Worm (Caenorhabditis elegans): Measurements from ENCODE around the gene gcy-12.
A peak's percentile ranks its signal among the peaks of the same experiment; 100 is the strongest.

gcy-12 gene

DNA sequence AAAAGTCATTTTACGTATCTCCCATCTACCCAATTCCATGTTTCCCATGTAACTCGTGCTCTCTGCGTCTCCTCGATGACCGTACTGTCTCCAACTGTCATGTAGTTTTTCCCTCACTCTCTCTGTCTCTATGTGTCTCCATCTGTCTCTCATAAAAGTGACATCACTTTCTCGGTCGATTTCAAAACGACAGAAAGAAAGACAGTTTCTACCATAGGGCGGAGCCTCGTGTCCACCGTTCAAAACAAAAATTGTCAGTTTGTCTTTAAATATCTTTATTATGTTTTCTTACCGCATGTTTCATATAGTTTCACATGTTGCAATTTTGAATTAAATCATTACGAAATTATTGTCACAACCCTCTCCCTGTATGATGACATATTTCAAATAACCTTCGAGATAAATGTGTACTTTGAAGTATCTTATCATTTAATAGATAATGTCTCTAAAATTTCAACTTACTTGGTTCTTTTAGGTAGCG lies 18.4 kb downstream of the gcy-12 start (continued):
- TF ChIP-seq nhr-25 (tag; optimal IDR thresholded peaks at IDR 0.05), result peak; percentile 91
- TF ChIP-seq unc-39 (tag; optimal IDR thresholded peaks at IDR 0.05), result no peak
- TF ChIP-seq unc-62 (GFP tag; optimal IDR thresholded peaks at IDR 0.05), result peak; percentile 81
- peak in 2 of 3 experiments; percentile 10 to 74 for TF ChIP-seq elt-3 (tag; optimal IDR thresholded peaks at IDR 0.05)
- TF ChIP-seq ztf-4 (tag; optimal IDR thresholded peaks at IDR 0.05), result no peak

DNA sequence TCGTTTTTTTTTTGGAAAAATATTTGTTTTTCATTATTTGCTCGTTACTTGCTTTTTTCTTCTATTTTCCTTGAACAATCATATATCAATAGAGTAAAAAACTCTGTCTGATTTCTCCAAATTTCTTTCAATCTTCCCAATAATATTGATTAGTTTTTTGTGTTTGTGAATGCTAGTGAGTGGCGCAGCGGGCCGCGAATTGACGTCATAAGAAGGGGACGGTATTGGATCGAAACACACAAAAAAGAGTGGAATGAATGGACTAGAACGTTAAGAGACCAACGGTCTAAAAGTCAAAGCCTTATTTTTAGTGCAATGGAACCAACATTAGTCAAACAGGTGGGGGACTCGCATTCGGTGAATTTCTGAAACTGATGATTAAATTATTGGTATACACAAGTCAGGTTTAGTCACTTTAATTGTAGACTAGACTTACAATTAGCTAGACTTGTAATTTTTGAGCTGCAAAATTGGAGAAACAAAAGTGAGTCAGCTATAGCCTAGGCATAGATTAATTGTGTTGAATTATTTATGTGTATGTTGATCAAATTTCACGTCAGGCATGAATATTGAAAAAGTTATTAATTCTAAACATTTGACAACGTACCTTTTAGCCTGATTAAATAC lies 19.9 kb downstream of the gcy-12 start:
- TF ChIP-seq sea-2 (GFP tag; optimal IDR thresholded peaks at IDR 0.05) (no peak), fos-1 (tag; optimal IDR thresholded peaks at IDR 0.05) (no peak), ceh-82 (tag; optimal IDR thresholded peaks at IDR 0.05) (no peak), pha-4 (tag; optimal IDR thresholded peaks at IDR 0.05) (peak; percentile 75), egl-27 (tag; optimal IDR thresholded peaks at IDR 0.05) (no peak), ceh-28 (tag; optimal IDR thresholded peaks at IDR 0.05) (no peak), daf-12 (tag; optimal IDR thresholded peaks at IDR 0.05) (no peak), elt-3 (tag; optimal IDR thresholded peaks at IDR 0.05) (no peak), nhr-12 (tag; optimal IDR thresholded peaks at IDR 0.05) (no peak), hmg-11 (tag; optimal IDR thresholded peaks at IDR 0.05) (no peak), tbx-2 (tag; optimal IDR thresholded peaks at IDR 0.05) (no peak), lin-39 (tag; optimal IDR thresholded peaks at IDR 0.05) (no peak), jun-1 (tag; optimal IDR thresholded peaks at IDR 0.05) (no peak), eor-1 (tag; optimal IDR thresholded peaks at IDR 0.05) (no peak), R02D3.7 (tag; optimal IDR thresholded peaks at IDR 0.05) (no peak), elt-1 (tag; optimal IDR thresholded peaks at IDR 0.05) (no peak), nfya-1 (tag; optimal IDR thresholded peaks at IDR 0.05; ENCODE audit: insufficient read depth) (peak; percentile 62), nhr-11 (tag; optimal IDR thresholded peaks at IDR 0.05) (peak; percentile 21), nhr-28 (tag; optimal IDR thresholded peaks at IDR 0.05) (no peak), elt-2 (tag; optimal IDR thresholded peaks at IDR 0.05) (peak; percentile 29), mdl-1 (tag; optimal IDR thresholded peaks at IDR 0.05) (no peak), ztf-11 (tag; optimal IDR thresholded peaks at IDR 0.05) (no peak), nhr-67 (tag; optimal IDR thresholded peaks at IDR 0.05) (no peak), fkh-10 (GFP tag; optimal IDR thresholded peaks at IDR 0.05) (no peak), nhr-237 (tag; optimal IDR thresholded peaks at IDR 0.05) (no peak), zag-1 (tag; optimal IDR thresholded peaks at IDR 0.05) (no peak), aly-2 (tag; optimal IDR thresholded peaks at IDR 0.05) (no peak), lsy-12 (tag; optimal IDR thresholded peaks at IDR 0.05) (no peak), pqm-1 (tag; optimal IDR thresholded peaks at IDR 0.05) (peak; percentile 39), ztf-4 (tag; optimal IDR thresholded peaks at IDR 0.05) (no peak), nhr-76 (tag; optimal IDR thresholded peaks at IDR 0.05) (no peak), skn-1 (tag; optimal IDR thresholded peaks at IDR 0.05) (no peak), ama-1 (optimal IDR thresholded peaks at IDR 0.05) (no peak), unc-62 (GFP tag; optimal IDR thresholded peaks at IDR 0.05) (no peak), nhr-43 (tag; optimal IDR thresholded peaks at IDR 0.05; ENCODE audit: poor library complexity, severe bottlenecking) (no peak), ZK546.5 (tag; optimal IDR thresholded peaks at IDR 0.05) (no peak), egl-5 (tag; optimal IDR thresholded peaks at IDR 0.05) (no peak), nhr-23 (tag; optimal IDR thresholded peaks at IDR 0.05) (peak; percentile 9), nhr-25 (tag; optimal IDR thresholded peaks at IDR 0.05) (peak; percentile 14), lin-15B (tag; optimal IDR thresholded peaks at IDR 0.05) (no peak), nhr-77 (tag; optimal IDR thresholded peaks at IDR 0.05) (no peak), ceh-16 (tag; optimal IDR thresholded peaks at IDR 0.05) (no peak), unc-39 (tag; optimal IDR thresholded peaks at IDR 0.05) (no peak), mml-1 (tag; optimal IDR thresholded peaks at IDR 0.05) (no peak), ceh-9 (tag; optimal IDR thresholded peaks at IDR 0.05) (no peak), fkh-2 (tag; optimal IDR thresholded peaks at IDR 0.05) (no peak), snpc-4 (tag; optimal IDR thresholded peaks at IDR 0.05) (no peak)

Measured in whole organism, L3 larva.